Worm (Caenorhabditis elegans) whole organism, late embryonic: Measurements from ENCODE around the gene Y82E9BR.9.
"Not testable (repeated sequence)": the region's sequence is repeated elsewhere in the genome, so short reads cannot be mapped to it uniquely, and the experiment has no call there.

Experiments
- C38D4.7 ChIP-seq: fragments of 200-800 bp; sonication (Bioruptor generic); optimal IDR thresholded peaks from 2 replicates; lab custom pipeline; 2018; ENCODE audit warnings: mild to moderate bottlenecking, missing genetic modification characterization, moderate library complexity, missing compliant biosample characterization
- F13H6.1 ChIP-seq: sonication (generic microtip); optimal IDR thresholded peaks from 2 replicates; lab custom pipeline; 2016; ENCODE audit warnings: missing genetic modification characterization, missing compliant biosample characterization
- K09A11.1 ChIP-seq: sonication (generic microtip); optimal IDR thresholded peaks from 2 replicates; lab custom pipeline; 2017; ENCODE audit warnings: antibody characterized with exemption, mild to moderate bottlenecking, missing genetic modification characterization, missing compliant biosample characterization; ENCODE audit not compliant: insufficient read depth
- ceh-19 ChIP-seq: fragments of 200-800 bp; sonication (Bioruptor generic); optimal IDR thresholded peaks from 2 replicates; lab custom pipeline; 2018; ENCODE audit warnings: mild to moderate bottlenecking, missing genetic modification characterization, missing compliant biosample characterization
- ceh-22 ChIP-seq: sonication (generic microtip); optimal IDR thresholded peaks from 2 replicates; lab custom pipeline; 2017; ENCODE audit warnings: missing biosample characterization, missing genetic modification characterization
- ceh-31 ChIP-seq: sonication (generic microtip); optimal IDR thresholded peaks from 2 replicates; lab custom pipeline; 2016; ENCODE audit warnings: missing genetic modification characterization, missing compliant biosample characterization
- ceh-45 ChIP-seq: fragments of 200-800 bp; sonication (Bioruptor generic); IDR thresholded peaks from 2 replicates; pipeline ENCODE4 v1.3.6; 2022; ENCODE audit warnings: missing genetic modification reagents, missing genetic modification characterization, missing compliant biosample characterization
- ceh-48 ChIP-seq: sonication (generic microtip); optimal IDR thresholded peaks from 2 replicates; lab custom pipeline; 2016; ENCODE audit warnings: missing genetic modification characterization, inconsistent platforms, missing compliant biosample characterization
- elt-2 ChIP-seq: sonication (generic microtip); optimal IDR thresholded peaks from 2 replicates; lab custom pipeline; 2016; ENCODE audit warnings: missing genetic modification reagents, missing genetic modification characterization, missing compliant biosample characterization
- elt-4 ChIP-seq: sonication (generic microtip); optimal IDR thresholded peaks from 2 replicates; lab custom pipeline; 2016; ENCODE audit warnings: missing genetic modification characterization, missing compliant biosample characterization
- eyg-1 ChIP-seq: sonication (generic microtip); optimal IDR thresholded peaks from 2 replicates; lab custom pipeline; 2016; ENCODE audit warnings: missing genotype, missing genetic modification characterization, missing compliant biosample characterization
- fkh-10 ChIP-seq: fragments of 150-350 bp; optimal IDR thresholded peaks from 2 replicates; lab custom pipeline; 2014; ENCODE audit warnings: missing biosample characterization, missing genetic modification reagents, missing genetic modification characterization
- gmeb-2 ChIP-seq: sonication (generic microtip); optimal IDR thresholded peaks from 2 replicates; lab custom pipeline; 2016; ENCODE audit warnings: missing genetic modification characterization, inconsistent platforms, missing compliant biosample characterization
- hlh-15 ChIP-seq: sonication (generic microtip); optimal IDR thresholded peaks from 2 replicates; lab custom pipeline; 2016; ENCODE audit warnings: missing genetic modification characterization, missing compliant biosample characterization
- hlh-30 ChIP-seq: sonication (generic microtip); optimal IDR thresholded peaks from 2 replicates; lab custom pipeline; 2017; ENCODE audit warnings: antibody characterized with exemption, missing genetic modification characterization, missing compliant biosample characterization; ENCODE audit not compliant: insufficient read depth
- hlh-6 ChIP-seq: sonication (generic microtip); optimal IDR thresholded peaks from 2 replicates; lab custom pipeline; 2016; ENCODE audit warnings: missing genotype, missing genetic modification characterization, missing compliant biosample characterization
- hlh-8 ChIP-seq: sonication (generic microtip); optimal IDR thresholded peaks from 2 replicates; lab custom pipeline; 2016; ENCODE audit warnings: missing genotype, missing genetic modification characterization, missing compliant biosample characterization
- lin-11 ChIP-seq: fragments of 200-800 bp; sonication (Bioruptor generic); optimal IDR thresholded peaks from 2 replicates; lab custom pipeline; 2018; ENCODE audit warnings: mild to moderate bottlenecking, missing genetic modification characterization, missing compliant biosample characterization
- mec-3 ChIP-seq: sonication (generic microtip); optimal IDR thresholded peaks from 2 replicates; lab custom pipeline; 2016; ENCODE audit warnings: borderline replicate concordance, missing genetic modification characterization, missing compliant biosample characterization
- nfya-1 ChIP-seq: sonication (generic microtip); optimal IDR thresholded peaks from 2 replicates; lab custom pipeline; 2017; ENCODE audit warnings: missing genetic modification characterization, mild to moderate bottlenecking, missing compliant biosample characterization, antibody characterized with exemption, moderate library complexity
- npax-4 ChIP-seq: sonication (generic microtip); optimal IDR thresholded peaks from 2 replicates; lab custom pipeline; 2016; ENCODE audit warnings: missing genetic modification characterization, missing compliant biosample characterization
- pag-3 ChIP-seq: sonication (generic microtip); optimal IDR thresholded peaks from 2 replicates; lab custom pipeline; 2016; ENCODE audit warnings: missing compliant biosample characterization, missing genetic modification characterization, borderline replicate concordance
- pat-9 ChIP-seq: fragments of 200-800 bp; sonication (Bioruptor generic); optimal IDR thresholded peaks from 2 replicates; lab custom pipeline; 2018; ENCODE audit warnings: mild to moderate bottlenecking, missing genetic modification characterization, moderate library complexity, missing compliant biosample characterization
- pha-4 ChIP-seq: fragments of 150-350 bp; optimal IDR thresholded peaks from 2 replicates; lab custom pipeline; 2018; ENCODE audit warnings: missing biosample characterization, missing genetic modification reagents, missing genetic modification characterization
- pqm-1 ChIP-seq: sonication (generic microtip); optimal IDR thresholded peaks from 2 replicates; lab custom pipeline; 2016; ENCODE audit warnings: missing genetic modification characterization, missing compliant biosample characterization
- ref-2 ChIP-seq: sonication (generic microtip); optimal IDR thresholded peaks from 2 replicates; lab custom pipeline; 2016; ENCODE audit warnings: missing genetic modification characterization, missing compliant biosample characterization
- tbx-2 ChIP-seq: sonication (generic microtip); optimal IDR thresholded peaks from 2 replicates; lab custom pipeline; 2016; ENCODE audit warnings: missing genetic modification characterization, missing compliant biosample characterization
- ztf-16 ChIP-seq: sonication (generic microtip); optimal IDR thresholded peaks from 2 replicates; lab custom pipeline; 2017; ENCODE audit warnings: missing genetic modification characterization, missing compliant biosample characterization

The Y82E9BR.9 gene

ce11 chrIII:1380535-1381274 is 21.1 kb upstream of the Y82E9BR.9 start, which contains the start of the genes pals-21 and Y82E9BR.6:
Gene pals-21, minus strand, starts transcription at chrIII:1380635.
Gene Y82E9BR.6, plus strand, starts transcription at chrIII:1381224.
- TF ChIP-seq hlh-30 = peak; percentile 0
- TF ChIP-seq K09A11.1 (tag; lab: Kevin White, UChicago) = no peak

ce11 chrIII:1377903-1378302 is 18.3 kb upstream of the Y82E9BR.9 start, which contains the start of gene pals-40:
Gene pals-40, minus strand, starts transcription at chrIII:1378003.
- TF ChIP-seq npax-4; gmeb-2; hlh-15 (tag; lab: Kevin White, UChicago): not testable (repeated sequence)

ce11 chrIII:1375491-1375890 is 15.9 kb upstream of the Y82E9BR.9 start, which contains the start of gene Y82E9BR.10:
Gene Y82E9BR.10, minus strand, starts transcription at chrIII:1375591.
- TF ChIP-seq elt-2; eyg-1; ceh-45 (GFP tag; lab: Robert Waterston, UW): not testable (repeated sequence)

- no peak for TF ChIP-seq mec-3 (tag; lab: Kevin White, UChicago)
- no peak for TF ChIP-seq nfya-1 (tag; lab: Kevin White, UChicago)
- TF ChIP-seq C38D4.7 = no peak
- no peak for TF ChIP-seq pag-3 (tag; lab: Kevin White, UChicago)
- no peak for TF ChIP-seq eyg-1
- TF ChIP-seq ceh-22 (tag; lab: Kevin White, UChicago) = no peak
- TF ChIP-seq ceh-31 (tag; lab: Kevin White, UChicago) = no peak
- TF ChIP-seq pha-4 (tag; lab: Kevin White, UChicago) = no peak
- no peak for TF ChIP-seq ref-2
- no peak for TF ChIP-seq ceh-48 (tag; lab: Kevin White, UChicago)
- no peak for TF ChIP-seq lin-11
- TF ChIP-seq elt-4 (tag; lab: Kevin White, UChicago) = no peak
- no peak for TF ChIP-seq ztf-16 (tag; lab: Kevin White, UChicago)
- TF ChIP-seq hlh-6 (tag; lab: Kevin White, UChicago) = no peak
- no peak for TF ChIP-seq tbx-2 (tag; lab: Kevin White, UChicago)
- TF ChIP-seq elt-2 = no peak
- no peak for TF ChIP-seq hlh-8 (tag; lab: Kevin White, UChicago)
- TF ChIP-seq pat-9 = no peak
- no peak for TF ChIP-seq ceh-19
- TF ChIP-seq, all 69 proteins: peak for 0
Observed at ce11 chrIII:1374355-1374807, 14.8 kb upstream of the Y82E9BR.9 start, which contains the start of gene Y82E9BR.20. Gene Y82E9BR.20, plus strand, starts transcription at chrIII:1374405.

ce11 chrIII:1372563-1372962 is 13.0 kb upstream of the Y82E9BR.9 start:
- TF ChIP-seq C38D4.7 (no peak), pqm-1 (tag; lab: Kevin White, UChicago) (no peak), F13H6.1 (tag; lab: Kevin White, UChicago) (no peak), ceh-19 (no peak), hlh-8 (tag; lab: Kevin White, UChicago) (peak; percentile 69)

- TF ChIP-seq ceh-45 (GFP tag; lab: Robert Waterston, UW); fkh-10 (GFP tag; lab: Kevin White, UChicago); ceh-31 (tag; lab: Kevin White, UChicago): not testable (repeated sequence)
Observed at ce11 chrIII:1357973-1358372, 1.6 kb downstream of the Y82E9BR.9 start, which contains the start of gene Y82E9BR.8. Gene Y82E9BR.8, minus strand, starts transcription at chrIII:1358073.
